Fruit fly (Drosophila melanogaster) whole organism, embryonic: Measurements from ENCODE around the gene CG4041.

Source experiments
- Atf3 ChIP-seq: fragments of 200-800 bp; sonication (Bioruptor generic); optimal IDR thresholded peaks from 3 replicates; lab custom pipeline; 2016; ENCODE audit warnings: missing biosample characterization, missing genetic modification characterization
- Bgb ChIP-seq: fragments of 200-800 bp; sonication (Bioruptor generic); IDR thresholded peaks from 2 replicates; pipeline ENCODE4 v1.3.6; 2022; ENCODE audit warnings: missing biosample characterization, missing genetic modification characterization; ENCODE audit not compliant: partially characterized antibody
- Blimp-1 ChIP-seq: fragments of 200-800 bp; sonication (Bioruptor generic); optimal IDR thresholded peaks from 3 replicates; lab custom pipeline; 2018; ENCODE audit warnings: missing biosample characterization, missing genetic modification characterization, mild to moderate bottlenecking, moderate library complexity, missing genetic modification reagents
- CG10209 ChIP-seq: fragments of 200-800 bp; sonication (Bioruptor generic); optimal IDR thresholded peaks from 3 replicates; lab custom pipeline; 2017; ENCODE audit warnings: missing biosample characterization, mild to moderate bottlenecking, missing genetic modification characterization, missing genetic modification reagents
- CG12659 ChIP-seq: fragments of 200-800 bp; sonication (Bioruptor generic); optimal IDR thresholded peaks from 3 replicates; lab custom pipeline; 2017; ENCODE audit warnings: mild to moderate bottlenecking, missing biosample characterization, missing genetic modification reagents, missing genetic modification characterization
- CG13123 ChIP-seq: fragments of 200-800 bp; sonication (Bioruptor generic); optimal IDR thresholded peaks from 2 replicates; lab custom pipeline; 2016; ENCODE audit warnings: missing biosample characterization, missing genetic modification characterization
- CG15479 ChIP-seq: fragments of 200-800 bp; sonication (Bioruptor generic); optimal IDR thresholded peaks from 3 replicates; lab custom pipeline; 2019; ENCODE audit warnings: missing biosample characterization, mild to moderate bottlenecking, missing genetic modification characterization, moderate library complexity
- CG15514 ChIP-seq: fragments of 200-800 bp; sonication (Bioruptor generic); optimal IDR thresholded peaks from 3 replicates; lab custom pipeline; 2017; ENCODE audit warnings: missing biosample characterization, missing genetic modification characterization, mild to moderate bottlenecking, moderate library complexity, missing genetic modification reagents
- CG1603 ChIP-seq: fragments of 200-800 bp; sonication (Bioruptor generic); optimal IDR thresholded peaks from 2 replicates; lab custom pipeline; 2019; ENCODE audit warnings: missing biosample characterization, mild to moderate bottlenecking, missing genetic modification characterization, moderate library complexity
- CG17829 ChIP-seq: fragments of 200-800 bp; optimal IDR thresholded peaks from 2 replicates; lab custom pipeline; 2019; ENCODE audit warnings: missing biosample characterization, mild to moderate bottlenecking, missing genetic modification characterization, moderate library complexity
- CG17912 ChIP-seq: fragments of 200-800 bp; sonication (Bioruptor generic); optimal IDR thresholded peaks from 2 replicates; lab custom pipeline; 2018; ENCODE audit warnings: missing biosample characterization, mild to moderate bottlenecking, missing genetic modification characterization
- CG1832 ChIP-seq: fragments of 200-800 bp; sonication (Bioruptor generic); optimal IDR thresholded peaks from 2 replicates; lab custom pipeline; 2017; ENCODE audit warnings: missing biosample characterization, mild to moderate bottlenecking, missing genetic modification characterization, inconsistent platforms
- CG18476 ChIP-seq: fragments of 200-800 bp; sonication (Bioruptor generic); optimal IDR thresholded peaks from 2 replicates; lab custom pipeline; 2016; ENCODE audit warnings: missing biosample characterization, mild to moderate bottlenecking, missing genetic modification characterization
- CG18619 ChIP-seq: fragments of 200-800 bp; sonication (Bioruptor generic); optimal IDR thresholded peaks from 3 replicates; lab custom pipeline; 2017; ENCODE audit warnings: missing biosample characterization, mild to moderate bottlenecking, missing genetic modification characterization
- CG2116 ChIP-seq: fragments of 200-800 bp; sonication (Bioruptor generic); optimal IDR thresholded peaks from 3 replicates; lab custom pipeline; 2018; ENCODE audit warnings: missing biosample characterization, mild to moderate bottlenecking, missing genetic modification characterization
- CG2120 ChIP-seq: fragments of 200-800 bp; sonication (Bioruptor generic); optimal IDR thresholded peaks from 3 replicates; lab custom pipeline; 2016; ENCODE audit warnings: missing biosample characterization, missing genetic modification characterization
- CG42726 ChIP-seq: fragments of 200-800 bp; sonication (Bioruptor generic); IDR thresholded peaks from 2 replicates; pipeline ENCODE4 v1.3.6; 2022; ENCODE audit warnings: missing biosample characterization, missing genetic modification characterization; ENCODE audit not compliant: partially characterized antibody
- CG4707 ChIP-seq: fragments of 200-800 bp; sonication (Bioruptor generic); optimal IDR thresholded peaks from 2 replicates; lab custom pipeline; 2018; ENCODE audit warnings: missing biosample characterization, mild to moderate bottlenecking, missing genetic modification characterization, moderate library complexity
- CG5180 ChIP-seq: fragments of 200-800 bp; sonication (Bioruptor generic); optimal IDR thresholded peaks from 3 replicates; lab custom pipeline; 2017; ENCODE audit warnings: missing biosample characterization, missing genetic modification characterization, mild to moderate bottlenecking, moderate library complexity, missing genetic modification reagents
- CG6813 ChIP-seq: fragments of 200-800 bp; sonication (Bioruptor generic); optimal IDR thresholded peaks from 2 replicates; lab custom pipeline; 2017; ENCODE audit warnings: missing biosample characterization, missing genetic modification characterization, mild to moderate bottlenecking, moderate library complexity, missing genetic modification reagents
- CTCF ChIP-seq: fragments of 200-800 bp; sonication (Bioruptor generic); optimal IDR thresholded peaks from 2 replicates; lab custom pipeline; 2017; ENCODE audit warnings: missing biosample characterization, mild to moderate bottlenecking, missing genetic modification characterization, moderate library complexity
- Camta ChIP-seq: fragments of 200-800 bp; sonication (Bioruptor generic); optimal IDR thresholded peaks from 2 replicates; lab custom pipeline; 2016; ENCODE audit warnings: missing biosample characterization, missing genetic modification characterization
- D ChIP-seq, 2 experiments: fragments of 200-800 bp in 1 of 2; fragments of >200 bp in 1 of 2; sonication (Bioruptor generic) in 1 of 2; optimal IDR thresholded peaks; 2 replicates in 1 of 2; 3 replicates in 1 of 2; lab custom pipeline; 2017; ENCODE audit warnings: mild to moderate bottlenecking in 1 of 2, missing biosample characterization in 1 of 2, missing genetic modification characterization in 1 of 2, missing genetic modification reagents in 1 of 2
- Hmr ChIP-seq: fragments of 200-800 bp; sonication (Bioruptor generic); optimal IDR thresholded peaks from 3 replicates; lab custom pipeline; 2017; ENCODE audit warnings: mild to moderate bottlenecking, missing biosample characterization, missing genetic modification reagents, missing genetic modification characterization
- MESR4 ChIP-seq: fragments of 200-800 bp; sonication (Bioruptor generic); optimal IDR thresholded peaks from 2 replicates; lab custom pipeline; 2018; ENCODE audit warnings: missing biosample characterization, mild to moderate bottlenecking, missing genetic modification characterization, moderate library complexity
- Med ChIP-seq: fragments of 200-800 bp; sonication (Bioruptor generic); peaks from one replicate; lab custom pipeline; 2016; ENCODE audit warnings: missing biosample characterization, missing genetic modification characterization, mild to moderate bottlenecking, inconsistent platforms, moderate library complexity
- NC2β ChIP-seq: fragments of 200-800 bp; sonication (Bioruptor generic); optimal IDR thresholded peaks from 2 replicates; lab custom pipeline; 2016; ENCODE audit warnings: missing biosample characterization, missing genetic modification characterization
- Side ChIP-seq: fragments of 200-800 bp; sonication (Bioruptor generic); optimal IDR thresholded peaks from 2 replicates; lab custom pipeline; 2016; ENCODE audit warnings: missing biosample characterization, missing genetic modification characterization
- Xbp1 ChIP-seq: fragments of 200-800 bp; sonication (Bioruptor generic); optimal IDR thresholded peaks from 3 replicates; lab custom pipeline; 2016; ENCODE audit warnings: missing biosample characterization, mild to moderate bottlenecking, missing genetic modification characterization
- ase ChIP-seq: fragments of 200-800 bp; sonication (Bioruptor generic); IDR thresholded peaks from 3 replicates; pipeline ENCODE4 v1.3.6; 2022; ENCODE audit warnings: missing biosample characterization, missing genetic modification characterization
- ash1 ChIP-seq: fragments of 200-800 bp; sonication (Bioruptor generic); optimal IDR thresholded peaks from 2 replicates; lab custom pipeline; 2018; ENCODE audit warnings: missing biosample characterization, mild to moderate bottlenecking, missing genetic modification characterization
- bab2 ChIP-seq: fragments of 200-800 bp; sonication (Bioruptor generic); optimal IDR thresholded peaks from 2 replicates; lab custom pipeline; 2016; ENCODE audit warnings: missing biosample characterization, missing genetic modification characterization
- chn ChIP-seq: fragments of 200-800 bp; sonication (Bioruptor generic); optimal IDR thresholded peaks from 2 replicates; lab custom pipeline; 2016; ENCODE audit warnings: missing biosample characterization, missing genetic modification characterization
- ems ChIP-seq: fragments of 200-800 bp; sonication (Bioruptor generic); optimal IDR thresholded peaks from 3 replicates; lab custom pipeline; 2016; ENCODE audit warnings: missing biosample characterization, missing genetic modification characterization
- fd64A ChIP-seq: fragments of 200-800 bp; sonication (Bioruptor generic); optimal IDR thresholded peaks from 3 replicates; lab custom pipeline; 2018; ENCODE audit warnings: missing biosample characterization, mild to moderate bottlenecking, missing genetic modification characterization
- gsb ChIP-seq: fragments of 200-800 bp; sonication (Bioruptor generic); IDR thresholded peaks from 2 replicates; pipeline ENCODE4 v1.3.6; 2022; ENCODE audit warnings: missing biosample characterization, missing genetic modification characterization
- ind ChIP-seq: fragments of 200-800 bp; sonication (Bioruptor generic); optimal IDR thresholded peaks from 3 replicates; lab custom pipeline; 2016; ENCODE audit warnings: missing biosample characterization, missing genetic modification characterization
- lilli ChIP-seq: fragments of 200-800 bp; sonication (Bioruptor generic); optimal IDR thresholded peaks from 3 replicates; lab custom pipeline; 2016; ENCODE audit warnings: missing biosample characterization, missing genetic modification characterization
- nerfin-1 ChIP-seq: fragments of 200-800 bp; sonication (Bioruptor generic); optimal IDR thresholded peaks from 3 replicates; lab custom pipeline; 2019; ENCODE audit warnings: missing biosample characterization, mild to moderate bottlenecking, missing genetic modification characterization, moderate library complexity
- nom ChIP-seq: fragments of 200-800 bp; sonication (Bioruptor generic); optimal IDR thresholded peaks from 2 replicates; lab custom pipeline; 2017; ENCODE audit warnings: missing biosample characterization, missing genetic modification characterization, mild to moderate bottlenecking, moderate library complexity, missing genetic modification reagents
- org-1 ChIP-seq: fragments of 200-800 bp; sonication (Bioruptor generic); optimal IDR thresholded peaks from 2 replicates; lab custom pipeline; 2017; ENCODE audit warnings: missing biosample characterization, missing genetic modification characterization
- pho ChIP-seq: fragments of 200-800 bp; sonication (Bioruptor generic); optimal IDR thresholded peaks from 2 replicates; lab custom pipeline; 2016; ENCODE audit warnings: missing biosample characterization, missing genetic modification characterization
- sd ChIP-seq: fragments of 200-800 bp; sonication (Bioruptor generic); optimal IDR thresholded peaks from 3 replicates; lab custom pipeline; 2018; ENCODE audit warnings: missing biosample characterization, mild to moderate bottlenecking, missing genetic modification characterization, moderate library complexity
- sens ChIP-seq: fragments of 200-800 bp; sonication (Bioruptor generic); peaks from one replicate; lab custom pipeline; 2016; ENCODE audit warnings: missing biosample characterization, missing genetic modification characterization
- shn ChIP-seq: fragments of 200-800 bp; sonication (Bioruptor generic); optimal IDR thresholded peaks from 3 replicates; lab custom pipeline; 2016; ENCODE audit warnings: missing biosample characterization, missing genetic modification characterization
- stc ChIP-seq: fragments of 200-800 bp; sonication (Bioruptor generic); IDR thresholded peaks from 2 replicates; pipeline ENCODE4 v1.3.6; 2022; ENCODE audit warnings: missing biosample characterization, missing genetic modification characterization
- tin ChIP-seq: fragments of 200-800 bp; sonication (Bioruptor generic); optimal IDR thresholded peaks from 3 replicates; lab custom pipeline; 2016; ENCODE audit warnings: missing biosample characterization, missing genetic modification characterization
- tna ChIP-seq: fragments of 200-800 bp; sonication (Bioruptor generic); IDR thresholded peaks from 2 replicates; pipeline ENCODE4 v1.3.6; 2022; ENCODE audit warnings: missing biosample characterization, missing genetic modification characterization; ENCODE audit not compliant: partially characterized antibody

The CG4041 gene

DNA sequence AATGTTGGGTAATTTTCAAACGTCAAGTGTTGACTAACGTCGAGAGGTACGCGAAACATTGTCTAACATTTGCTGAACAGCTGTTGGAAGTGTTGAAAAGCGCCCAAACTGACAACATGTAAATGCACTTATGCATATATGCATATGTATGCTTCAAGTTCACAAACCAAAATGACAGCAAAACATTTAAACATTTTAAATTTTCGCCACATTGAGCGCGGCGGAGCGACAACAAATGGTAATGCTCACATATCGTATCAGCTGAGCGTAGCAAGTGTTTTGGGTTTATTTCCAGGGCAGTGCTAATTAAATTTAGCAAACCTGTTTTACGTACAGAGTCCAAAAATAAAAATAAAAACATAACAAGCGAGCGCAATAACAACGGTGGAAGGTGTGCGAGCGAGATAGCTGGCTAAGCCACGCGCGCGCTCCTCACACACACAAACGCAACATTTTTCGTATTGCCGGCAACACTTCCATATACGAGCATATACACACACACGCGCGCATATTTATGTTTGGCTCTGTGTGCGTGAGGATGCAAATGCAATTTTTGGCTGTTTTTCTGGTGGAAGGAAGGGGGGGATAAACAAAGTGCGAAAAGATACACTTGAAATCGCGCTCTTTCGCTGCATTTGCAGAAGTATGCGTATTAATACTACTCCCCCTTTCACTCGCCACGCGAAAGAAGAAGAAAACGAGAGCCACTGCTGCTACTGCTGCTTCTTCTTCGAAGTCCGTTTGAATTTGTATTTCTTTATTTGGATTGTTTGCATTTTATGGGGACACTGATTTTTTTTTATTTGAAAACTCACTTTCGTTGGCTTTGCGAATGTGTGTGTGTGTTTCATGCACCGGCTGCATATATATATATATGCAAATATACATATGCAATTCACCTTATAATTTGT, 12.1 kb upstream of the CG4041 start (continued):
- peak; percentile 25 for TF ChIP-seq CG18476
- TF ChIP-seq ase (GFP tag; lab: Robert Waterston, UW) = no peak
- TF ChIP-seq bab2 = peak; percentile 18
- no peak for TF ChIP-seq fd64A (GFP tag; lab: Kevin White, UChicago)
- peak; percentile 42 for TF ChIP-seq CG15479 (GFP tag; lab: Kevin White, UChicago)
- peak; percentile 50 for TF ChIP-seq nerfin-1 (tag; lab: Kevin White, UChicago)
- TF ChIP-seq gsb (GFP tag; lab: Robert Waterston, UW) = no peak
- peak; percentile 95 for TF ChIP-seq Med (GFP tag; lab: Kevin White, UChicago)
- peak; percentile 36 for TF ChIP-seq CG10209
- no peak for TF ChIP-seq Bgb (GFP tag; lab: Robert Waterston, UW)
- TF ChIP-seq CG4707 (GFP tag; lab: Kevin White, UChicago) = peak; percentile 36
- TF ChIP-seq nom = peak; percentile 26
- TF ChIP-seq CTCF (GFP tag; lab: Kevin White, UChicago) = peak; percentile 47
- TF ChIP-seq pho (GFP tag; lab: Kevin White, UChicago) = peak; percentile 9
- TF ChIP-seq Hmr = peak; percentile 53
- TF ChIP-seq CG12659 = peak; percentile 69
- TF ChIP-seq CG1603 = peak; percentile 45
- peak; percentile 25 for TF ChIP-seq sd
- peak; percentile 36 for TF ChIP-seq ind (GFP tag; lab: Kevin White, UChicago)
- peak; percentile 56 for TF ChIP-seq Xbp1 (GFP tag; lab: Kevin White, UChicago)
- TF ChIP-seq chn (GFP tag; lab: Kevin White, UChicago) = peak; percentile 33
- TF ChIP-seq Blimp-1 (GFP tag; lab: Kevin White, UChicago) = peak; percentile 11
- no peak for TF ChIP-seq CG42726
- peak; percentile 43 for TF ChIP-seq NC2β (GFP tag; lab: Kevin White, UChicago)
- no peak for TF ChIP-seq CG17912 (GFP tag; lab: Kevin White, UChicago)
- no peak for TF ChIP-seq ash1 (GFP tag; lab: Kevin White, UChicago)
- peak; percentile 54 for TF ChIP-seq CG2116 (GFP tag; lab: Kevin White, UChicago)
- peak; percentile 29 for TF ChIP-seq tin (GFP tag; lab: Kevin White, UChicago)
- TF ChIP-seq shn (GFP tag; lab: Kevin White, UChicago) = peak; percentile 46
- TF ChIP-seq CG1832 (GFP tag; lab: Kevin White, UChicago) = peak; percentile 55
- TF ChIP-seq CG6813 (GFP tag; lab: Kevin White, UChicago) = no peak
- TF ChIP-seq Atf3 (GFP tag; lab: Kevin White, UChicago) = no peak
- peak; percentile 55 for TF ChIP-seq ems (GFP tag; lab: Kevin White, UChicago)
- TF ChIP-seq CG17829 (tag; lab: Kevin White, UChicago) = no peak
- no peak for TF ChIP-seq tna (GFP tag; lab: Robert Waterston, UW)
- peak; percentile 30 for TF ChIP-seq CG18619 (GFP tag; lab: Kevin White, UChicago)
- peak; percentile 76 for TF ChIP-seq org-1 (GFP tag; lab: Kevin White, UChicago)
- TF ChIP-seq CG15514 (GFP tag; lab: Kevin White, UChicago) = peak; percentile 55
- TF ChIP-seq Camta (GFP tag; lab: Kevin White, UChicago) = peak; percentile 18
- peak; percentile 41 for TF ChIP-seq lilli
- TF ChIP-seq stc (GFP tag; lab: Robert Waterston, UW) = no peak
- TF ChIP-seq CG13123 (GFP tag; lab: Kevin White, UChicago) = peak; percentile 27
- TF ChIP-seq D (optimal IDR thresholded peaks at IDR 0.05; lab: Kevin White, UChicago) = no peak
- TF ChIP-seq D (GFP tag; optimal IDR thresholded peaks at IDR 0.05; lab: Kevin White, UChicago) = peak; percentile 47
- TF ChIP-seq MESR4 (GFP tag; lab: Kevin White, UChicago) = peak; percentile 22
- TF ChIP-seq CG2120 = peak; percentile 68
- peak; percentile 45 for TF ChIP-seq CG5180 (GFP tag; lab: Kevin White, UChicago)
- TF ChIP-seq Side = peak; percentile 26
- peak; percentile 87 for TF ChIP-seq sens (GFP tag; lab: Kevin White, UChicago)
